Worm (Caenorhabditis elegans): ENCODE results near the gene C45B11.8.
A peak's percentile ranks its signal among the peaks of the same experiment; 100 is the strongest.

Gene C45B11.8

DNA sequence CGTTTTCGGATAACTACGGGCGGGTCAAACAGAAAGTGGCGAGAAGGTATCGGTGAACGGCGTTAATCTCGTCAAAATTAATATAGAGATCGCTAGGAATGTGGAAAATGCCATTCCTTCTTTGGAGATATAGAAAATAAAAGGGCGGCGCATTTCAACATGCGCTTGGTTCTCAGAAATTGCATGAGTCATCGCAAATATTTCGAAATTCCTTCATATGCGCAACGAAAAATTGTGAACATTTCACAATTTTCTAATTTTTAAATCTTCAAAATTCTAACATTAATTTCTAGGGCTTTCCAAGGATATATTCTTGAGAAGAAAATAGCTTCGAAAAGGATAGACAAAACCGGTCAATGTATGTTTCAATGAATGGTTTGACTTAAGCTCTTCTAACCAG, 38.3 kb downstream of the C45B11.8 start:
- TF ChIP-seq ceh-16 (tag; optimal IDR thresholded peaks at IDR 0.05) = no peak
- peak; percentile 18 for TF ChIP-seq unc-55 (GFP tag; optimal IDR thresholded peaks at IDR 0.05)

DNA sequence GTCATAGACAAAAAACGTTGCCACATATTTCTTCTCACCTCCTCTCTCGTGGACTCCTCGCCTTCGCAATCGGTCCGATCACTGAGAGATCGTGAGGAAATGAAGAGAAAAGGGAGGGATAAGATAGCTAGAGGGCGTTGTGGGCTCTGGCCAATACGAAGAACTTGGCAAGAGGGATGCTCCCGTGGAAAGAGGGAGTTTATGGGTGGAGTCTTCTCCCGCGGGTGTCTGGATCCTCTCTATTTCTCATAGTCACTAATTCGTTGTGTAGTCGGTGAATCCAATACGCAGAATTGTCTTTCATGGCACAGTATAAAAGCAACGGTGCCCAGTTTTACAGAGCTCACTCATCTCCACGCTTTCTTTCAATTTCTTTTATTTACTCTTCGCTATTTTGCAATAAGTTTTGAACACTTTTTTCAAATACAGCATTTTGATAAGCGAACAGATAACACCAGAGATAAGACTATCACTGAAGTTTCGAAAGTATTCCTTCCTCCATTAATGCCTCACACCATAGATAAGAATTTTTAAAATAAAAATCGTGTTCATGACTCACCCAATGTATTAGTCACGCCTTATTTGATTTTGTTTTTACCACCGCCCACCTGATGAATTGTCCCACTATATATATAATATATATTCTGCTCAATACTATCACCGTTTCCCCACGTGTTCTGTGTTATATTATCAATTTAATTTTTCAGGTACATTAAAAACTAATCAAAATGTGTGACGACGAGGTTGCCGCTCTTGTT, 40.0 kb downstream of the C45B11.8 start, which contains the start of gene act-1:
act-1 (plus strand) TSS at position 708 of the 758 bp plus-strand sequence.
- TF ChIP-seq ama-1 (optimal IDR thresholded peaks at IDR 0.05) (no peak), C34F6.9 (tag; optimal IDR thresholded peaks at IDR 0.05) (no peak), sma-9 (GFP tag; optimal IDR thresholded peaks at IDR 0.05) (peak; percentile 60), sma-9 (tag; optimal IDR thresholded peaks at IDR 0.05) (no peak), dmd-4 (tag; optimal IDR thresholded peaks at IDR 0.05) (no peak), F13H6.1 (tag; optimal IDR thresholded peaks at IDR 0.05) (peak; percentile 75), crh-2 (tag; optimal IDR thresholded peaks at IDR 0.05) (no peak), sem-4 (tag; optimal IDR thresholded peaks at IDR 0.05) (peak; percentile 9), unc-55 (GFP tag; optimal IDR thresholded peaks at IDR 0.05) (no peak), fos-1 (tag; optimal IDR thresholded peaks at IDR 0.05) (peak; percentile 96), R02D3.7 (tag; optimal IDR thresholded peaks at IDR 0.05) (no peak), lsy-2 (tag; optimal IDR thresholded peaks at IDR 0.05) (peak in 1 of 2 experiments; percentile 29), nhr-23 (tag; optimal IDR thresholded peaks at IDR 0.05) (no peak), blmp-1 (tag; optimal IDR thresholded peaks at IDR 0.05; ENCODE audit: insufficient read depth) (no peak), nhr-129 (tag; optimal IDR thresholded peaks at IDR 0.05) (peak; percentile 60)

DNA sequence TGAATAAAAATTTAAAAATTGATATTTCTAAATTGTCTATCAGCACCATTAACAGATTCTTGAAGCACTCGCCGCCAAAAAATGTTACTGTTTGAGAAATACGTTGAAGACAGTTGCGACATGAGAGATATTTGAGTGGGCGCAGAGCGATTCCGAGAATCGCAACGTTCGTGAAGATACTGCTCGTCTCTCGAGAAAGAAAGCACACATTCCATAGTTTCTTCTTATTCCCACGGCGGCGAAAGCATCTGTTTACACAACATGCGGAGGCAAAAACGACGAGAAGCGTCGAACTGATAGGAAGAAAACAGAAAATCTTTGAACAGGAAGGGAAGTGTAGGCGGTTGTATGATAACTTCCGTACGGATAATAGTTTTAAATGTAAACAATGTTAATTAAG, 41.9 kb downstream of the C45B11.8 start:
- TF ChIP-seq unc-62 (GFP tag; optimal IDR thresholded peaks at IDR 0.05) (no peak), F13H6.1 (tag; optimal IDR thresholded peaks at IDR 0.05) (peak; percentile 86), Y55F3AM.14 (GFP tag; optimal IDR thresholded peaks at IDR 0.05) (no peak), ztf-1 (GFP tag; conservative IDR thresholded peaks at IDR 0.05) (no peak), skn-1 (tag; optimal IDR thresholded peaks at IDR 0.05) (no peak), lsy-2 (tag; optimal IDR thresholded peaks at IDR 0.05) (peak; percentile 14 to 48), mbf-1 (tag; optimal IDR thresholded peaks at IDR 0.05) (no peak), sem-4 (tag; optimal IDR thresholded peaks at IDR 0.05) (peak; percentile 33), gmeb-1 (tag; optimal IDR thresholded peaks at IDR 0.05) (no peak), sma-3 (GFP tag; optimal IDR thresholded peaks at IDR 0.05) (peak; percentile 73), nhr-129 (tag; optimal IDR thresholded peaks at IDR 0.05) (peak; percentile 78), mab-5 (tag; optimal IDR thresholded peaks at IDR 0.05) (no peak), nhr-10 (tag; optimal IDR thresholded peaks at IDR 0.05) (no peak), ztf-4 (tag; optimal IDR thresholded peaks at IDR 0.05) (peak; percentile 79), peb-1 (tag; optimal IDR thresholded peaks at IDR 0.05) (no peak), ceh-16 (tag; optimal IDR thresholded peaks at IDR 0.05) (no peak), C34F6.9 (tag; optimal IDR thresholded peaks at IDR 0.05) (peak; percentile 14), ama-1 (optimal IDR thresholded peaks at IDR 0.05) (peak; percentile 38), ZK546.5 (tag; optimal IDR thresholded peaks at IDR 0.05) (no peak), nhr-25 (tag; optimal IDR thresholded peaks at IDR 0.05) (no peak), snpc-4 (tag; optimal IDR thresholded peaks at IDR 0.05) (no peak), unc-39 (tag; optimal IDR thresholded peaks at IDR 0.05) (no peak), aly-2 (tag; optimal IDR thresholded peaks at IDR 0.05) (no peak), elt-1 (tag; optimal IDR thresholded peaks at IDR 0.05) (no peak), nhr-6 (tag; optimal IDR thresholded peaks at IDR 0.05) (peak; percentile 68), nhr-11 (tag; optimal IDR thresholded peaks at IDR 0.05) (no peak), R02D3.7 (tag; optimal IDR thresholded peaks at IDR 0.05) (no peak), lin-11 (tag; optimal IDR thresholded peaks at IDR 0.05) (no peak), nhr-12 (tag; optimal IDR thresholded peaks at IDR 0.05) (no peak), egl-27 (tag; optimal IDR thresholded peaks at IDR 0.05) (no peak), nhr-77 (tag; optimal IDR thresholded peaks at IDR 0.05) (no peak), ceh-82 (tag; optimal IDR thresholded peaks at IDR 0.05) (no peak), zag-1 (tag; optimal IDR thresholded peaks at IDR 0.05) (no peak), unc-55 (GFP tag; optimal IDR thresholded peaks at IDR 0.05) (no peak), blmp-1 (tag; optimal IDR thresholded peaks at IDR 0.05; ENCODE audit: insufficient read depth) (no peak), alr-1 (tag; optimal IDR thresholded peaks at IDR 0.05) (no peak), ztf-11 (tag; optimal IDR thresholded peaks at IDR 0.05) (no peak), fos-1 (tag; optimal IDR thresholded peaks at IDR 0.05) (no peak), dmd-4 (tag; optimal IDR thresholded peaks at IDR 0.05) (no peak), mdl-1 (tag; optimal IDR thresholded peaks at IDR 0.05) (no peak), nhr-21 (tag; optimal IDR thresholded peaks at IDR 0.05) (no peak), crh-2 (tag; optimal IDR thresholded peaks at IDR 0.05) (peak; percentile 14), elt-3 (tag; optimal IDR thresholded peaks at IDR 0.05) (no peak), nhr-237 (tag; optimal IDR thresholded peaks at IDR 0.05) (no peak), sma-9 (GFP tag; optimal IDR thresholded peaks at IDR 0.05) (peak; percentile 81), sma-9 (tag; optimal IDR thresholded peaks at IDR 0.05) (no peak), nhr-23 (tag; optimal IDR thresholded peaks at IDR 0.05) (no peak)

Measured in whole organism, L2 larva.